Fruit fly (Drosophila melanogaster) whole organism, embryonic: Measurements from ENCODE around the gene Datp.

Source experiments
- Bteb2 ChIP-seq: fragments of 200-800 bp; sonication (Bioruptor generic); optimal IDR thresholded peaks from 2 replicates; lab custom pipeline; 2016; ENCODE audit warnings: missing biosample characterization, missing genetic modification characterization
- C15 ChIP-seq: fragments of 200-800 bp; sonication (Bioruptor generic); IDR thresholded peaks from 3 replicates; pipeline ENCODE4 v1.3.6; 2022; ENCODE audit warnings: missing biosample characterization, missing genetic modification characterization
- CG12071 ChIP-seq: fragments of 200-800 bp; sonication (Bioruptor generic); optimal IDR thresholded peaks from 3 replicates; lab custom pipeline; 2018; ENCODE audit warnings: missing biosample characterization, mild to moderate bottlenecking, missing genetic modification characterization
- CG13775 ChIP-seq: fragments of 200-800 bp; sonication (Bioruptor generic); optimal IDR thresholded peaks from 3 replicates; lab custom pipeline; 2017; ENCODE audit warnings: missing biosample characterization, mild to moderate bottlenecking, missing genetic modification characterization
- CG1529 ChIP-seq: fragments of 200-800 bp; sonication (Bioruptor generic); optimal IDR thresholded peaks from 3 replicates; lab custom pipeline; 2018; ENCODE audit warnings: missing biosample characterization, missing genetic modification characterization
- CG15601 ChIP-seq: fragments of 200-800 bp; sonication (Bioruptor generic); optimal IDR thresholded peaks from 3 replicates; lab custom pipeline; 2019; ENCODE audit warnings: missing biosample characterization, mild to moderate bottlenecking, missing genetic modification characterization, moderate library complexity
- CG17612 ChIP-seq: fragments of 200-800 bp; sonication (Bioruptor generic); IDR thresholded peaks from 2 replicates; pipeline ENCODE4 v1.3.6; 2022; ENCODE audit warnings: missing biosample characterization, missing genetic modification characterization
- CG18599 ChIP-seq: fragments of 200-800 bp; sonication (Bioruptor generic); optimal IDR thresholded peaks from 3 replicates; lab custom pipeline; 2017; ENCODE audit warnings: missing biosample characterization, missing genetic modification characterization, mild to moderate bottlenecking, moderate library complexity, missing genetic modification reagents
- CG2116 ChIP-seq: fragments of 200-800 bp; sonication (Bioruptor generic); optimal IDR thresholded peaks from 3 replicates; lab custom pipeline; 2018; ENCODE audit warnings: missing biosample characterization, mild to moderate bottlenecking, missing genetic modification characterization
- CG2120 ChIP-seq: fragments of 200-800 bp; sonication (Bioruptor generic); optimal IDR thresholded peaks from 3 replicates; lab custom pipeline; 2016; ENCODE audit warnings: missing biosample characterization, missing genetic modification characterization
- CG2129 ChIP-seq: fragments of 200-800 bp; sonication (Bioruptor generic); IDR thresholded peaks from 2 replicates; pipeline ENCODE4 v1.3.6; 2022; ENCODE audit warnings: missing biosample characterization, missing genetic modification characterization; ENCODE audit not compliant: partially characterized antibody
- CG2199 ChIP-seq: fragments of 200-800 bp; sonication (Bioruptor generic); IDR thresholded peaks from 3 replicates; pipeline ENCODE4 v1.3.6; 2022; ENCODE audit warnings: missing biosample characterization, missing genetic modification characterization
- CG31224 ChIP-seq: fragments of 200-800 bp; sonication (Bioruptor generic); IDR thresholded peaks from 2 replicates; pipeline ENCODE4 v1.3.6; 2022; ENCODE audit warnings: missing biosample characterization, missing genetic modification characterization
- CG34422 ChIP-seq: fragments of 200-800 bp; sonication (Bioruptor generic); IDR thresholded peaks from 3 replicates; pipeline ENCODE4 v1.3.6; 2022; ENCODE audit warnings: missing biosample characterization, missing genetic modification characterization
- CG4730 ChIP-seq: fragments of 200-800 bp; sonication (Bioruptor generic); IDR thresholded peaks from 2 replicates; pipeline ENCODE4 v1.3.6; 2022; ENCODE audit warnings: missing biosample characterization, missing genetic modification characterization
- CG5180 ChIP-seq: fragments of 200-800 bp; sonication (Bioruptor generic); optimal IDR thresholded peaks from 3 replicates; lab custom pipeline; 2017; ENCODE audit warnings: missing biosample characterization, missing genetic modification characterization, mild to moderate bottlenecking, moderate library complexity, missing genetic modification reagents
- CG6654 ChIP-seq: fragments of 200-800 bp; sonication (Bioruptor generic); optimal IDR thresholded peaks from 2 replicates; lab custom pipeline; 2017; ENCODE audit warnings: missing biosample characterization, mild to moderate bottlenecking, missing genetic modification characterization
- CG7745 ChIP-seq: fragments of 200-800 bp; sonication (Bioruptor generic); optimal IDR thresholded peaks from 2 replicates; lab custom pipeline; 2018; ENCODE audit warnings: missing biosample characterization, mild to moderate bottlenecking, missing genetic modification characterization, moderate library complexity
- CG9727 ChIP-seq: fragments of 200-800 bp; sonication (Bioruptor generic); optimal IDR thresholded peaks from 3 replicates; lab custom pipeline; 2017; ENCODE audit warnings: missing biosample characterization, mild to moderate bottlenecking, missing genetic modification characterization
- CG9817 ChIP-seq: fragments of 200-800 bp; sonication (Bioruptor generic); optimal IDR thresholded peaks from 2 replicates; lab custom pipeline; 2018; ENCODE audit warnings: missing biosample characterization, mild to moderate bottlenecking, missing genetic modification characterization, moderate library complexity
- Doc2 ChIP-seq: fragments of 200-800 bp; sonication (Bioruptor generic); IDR thresholded peaks from 2 replicates; pipeline ENCODE4 v1.3.6; 2022; ENCODE audit warnings: missing biosample characterization, missing genetic modification characterization
- ERR ChIP-seq: fragments of 200-800 bp; sonication (Bioruptor generic); optimal IDR thresholded peaks from 2 replicates; lab custom pipeline; 2016; ENCODE audit warnings: missing biosample characterization, missing genetic modification characterization
- Elba2 ChIP-seq: fragments of 200-800 bp; sonication (Bioruptor generic); optimal IDR thresholded peaks from 3 replicates; lab custom pipeline; 2016; ENCODE audit warnings: missing biosample characterization, missing genetic modification characterization
- Ets97D ChIP-seq: fragments of 200-800 bp; sonication (Bioruptor generic); optimal IDR thresholded peaks from 3 replicates; lab custom pipeline; 2016; ENCODE audit warnings: missing biosample characterization, missing genetic modification characterization
- HLHmδ ChIP-seq: fragments of 200-800 bp; sonication (Bioruptor generic); optimal IDR thresholded peaks from 2 replicates; lab custom pipeline; 2018; ENCODE audit warnings: missing biosample characterization, mild to moderate bottlenecking, missing genetic modification characterization, moderate library complexity
- Hmr ChIP-seq: fragments of 200-800 bp; sonication (Bioruptor generic); optimal IDR thresholded peaks from 3 replicates; lab custom pipeline; 2017; ENCODE audit warnings: mild to moderate bottlenecking, missing biosample characterization, missing genetic modification reagents, missing genetic modification characterization
- Jarid2 ChIP-seq: fragments of 200-800 bp; sonication (Bioruptor generic); optimal IDR thresholded peaks from 3 replicates; lab custom pipeline; 2017; ENCODE audit warnings: mild to moderate bottlenecking, missing biosample characterization, missing genetic modification reagents, missing genetic modification characterization
- MBD-R2 ChIP-seq: fragments of 200-800 bp; sonication (Bioruptor generic); IDR thresholded peaks from 2 replicates; pipeline ENCODE4 v1.3.6; 2022; ENCODE audit warnings: missing biosample characterization, missing genetic modification characterization
- Mes4 ChIP-seq: fragments of 200-800 bp; sonication (Bioruptor generic); optimal IDR thresholded peaks from 2 replicates; lab custom pipeline; 2016; ENCODE audit warnings: missing biosample characterization, missing genetic modification characterization
- Nf-YB ChIP-seq: fragments of 200-800 bp; sonication (Bioruptor generic); optimal IDR thresholded peaks from 3 replicates; lab custom pipeline; 2019; ENCODE audit warnings: missing biosample characterization, mild to moderate bottlenecking, missing genetic modification characterization, moderate library complexity
- Xbp1 ChIP-seq: fragments of 200-800 bp; sonication (Bioruptor generic); optimal IDR thresholded peaks from 3 replicates; lab custom pipeline; 2016; ENCODE audit warnings: missing biosample characterization, mild to moderate bottlenecking, missing genetic modification characterization
- abd-A ChIP-seq: fragments of 200-800 bp; sonication (Bioruptor generic); optimal IDR thresholded peaks from 3 replicates; lab custom pipeline; 2019; ENCODE audit warnings: missing biosample characterization, mild to moderate bottlenecking, missing genetic modification characterization, moderate library complexity
- al ChIP-seq: fragments of 200-800 bp; sonication (Bioruptor generic); IDR thresholded peaks from 2 replicates; pipeline ENCODE4 v1.3.6; 2022; ENCODE audit warnings: missing biosample characterization, missing genetic modification characterization
- ash1 ChIP-seq: fragments of 200-800 bp; sonication (Bioruptor generic); optimal IDR thresholded peaks from 2 replicates; lab custom pipeline; 2018; ENCODE audit warnings: missing biosample characterization, mild to moderate bottlenecking, missing genetic modification characterization
- az2 ChIP-seq: fragments of 200-800 bp; sonication (Bioruptor generic); optimal IDR thresholded peaks from 3 replicates; lab custom pipeline; 2016; ENCODE audit warnings: missing biosample characterization, missing genetic modification characterization
- fru ChIP-seq: fragments of >200 bp; optimal IDR thresholded peaks from 2 replicates; lab custom pipeline; 2017
- gem ChIP-seq: fragments of 200-800 bp; sonication (Bioruptor generic); optimal IDR thresholded peaks from 2 replicates; lab custom pipeline; 2019; ENCODE audit warnings: missing biosample characterization, mild to moderate bottlenecking, missing genetic modification characterization, moderate library complexity
- grn ChIP-seq: fragments of 200-800 bp; sonication (Bioruptor generic); optimal IDR thresholded peaks from 3 replicates; lab custom pipeline; 2017; ENCODE audit warnings: missing biosample characterization, missing genetic modification characterization
- hbn ChIP-seq: fragments of 200-800 bp; sonication (Bioruptor generic); IDR thresholded peaks from 2 replicates; pipeline ENCODE4 v1.3.6; 2022; ENCODE audit warnings: missing biosample characterization, missing genetic modification characterization; ENCODE audit not compliant: partially characterized antibody
- kah ChIP-seq: fragments of 200-800 bp; sonication (Bioruptor generic); optimal IDR thresholded peaks from 2 replicates; lab custom pipeline; 2018; ENCODE audit warnings: missing biosample characterization, mild to moderate bottlenecking, missing genetic modification characterization
- lov ChIP-seq, 2 experiments: fragments of 200-800 bp in 1 of 2; fragments of >200 bp in 1 of 2; sonication (Bioruptor generic) in 1 of 2; IDR thresholded peaks in 1 of 2; optimal IDR thresholded peaks in 1 of 2; 2 replicates in 1 of 2; 3 replicates in 1 of 2; pipeline versions ENCODE4 v1.3.6 to Lab custom; 2017 to 2022; ENCODE audit warnings: missing biosample characterization in 1 of 2, missing genetic modification characterization in 1 of 2
- maf-S ChIP-seq: fragments of 200-800 bp; sonication (Bioruptor generic); optimal IDR thresholded peaks from 2 replicates; lab custom pipeline; 2016; ENCODE audit warnings: missing biosample characterization, missing genetic modification characterization
- nerfin-1 ChIP-seq: fragments of 200-800 bp; sonication (Bioruptor generic); optimal IDR thresholded peaks from 3 replicates; lab custom pipeline; 2019; ENCODE audit warnings: missing biosample characterization, mild to moderate bottlenecking, missing genetic modification characterization, moderate library complexity
- otp ChIP-seq: fragments of 200-800 bp; sonication (Bioruptor generic); IDR thresholded peaks from 3 replicates; pipeline ENCODE4, ENCODE4 v1.3.6; 2022; ENCODE audit warnings: missing biosample characterization, missing genetic modification characterization
- phol ChIP-seq: fragments of 200-800 bp; sonication (Bioruptor generic); optimal IDR thresholded peaks from 3 replicates; lab custom pipeline; 2018; ENCODE audit warnings: missing biosample characterization, mild to moderate bottlenecking, missing genetic modification characterization, moderate library complexity
- sens ChIP-seq: fragments of 200-800 bp; sonication (Bioruptor generic); peaks from one replicate; lab custom pipeline; 2016; ENCODE audit warnings: missing biosample characterization, missing genetic modification characterization
- sim ChIP-seq: fragments of 200-800 bp; sonication (Bioruptor generic); IDR thresholded peaks from 2 replicates; pipeline ENCODE4 v1.3.6; 2022; ENCODE audit warnings: missing biosample characterization, missing genetic modification characterization
- yki ChIP-seq: fragments of >200 bp; optimal IDR thresholded peaks from 3 replicates; lab custom pipeline; 2018
- z ChIP-seq: fragments of 200-800 bp; sonication (Bioruptor generic); IDR thresholded peaks from 3 replicates; pipeline ENCODE4 v1.3.6; 2022; ENCODE audit warnings: missing biosample characterization, missing genetic modification characterization

Datp gene

dm6 chr2L:9907320-9908256, 31.0 kb downstream of the Datp start (continued):
- TF ChIP-seq ash1 (GFP tag; lab: Kevin White, UChicago) (no peak), HLHmδ (GFP tag; lab: Kevin White, UChicago) (no peak), phol (tag; lab: Kevin White, UChicago) (no peak), CG2199 (GFP tag; lab: Robert Waterston, UW) (peak; percentile 67; the same call in 1 of the 3 replicates), Nf-YB (GFP tag; lab: Kevin White, UChicago) (peak; percentile 33), CG31224 (GFP tag; lab: Robert Waterston, UW) (no peak), abd-A (peak; percentile 90), ERR (GFP tag; lab: Kevin White, UChicago) (no peak), Hmr (GFP tag; lab: Kevin White, UChicago) (peak; percentile 1), CG7745 (tag; lab: Kevin White, UChicago) (no peak), sens (GFP tag; lab: Kevin White, UChicago) (no peak), Mes4 (GFP tag; lab: Kevin White, UChicago) (no peak), Xbp1 (GFP tag; lab: Kevin White, UChicago) (no peak), sim (GFP tag; lab: Robert Waterston, UW) (no peak), Doc2 (GFP tag; lab: Robert Waterston, UW) (no peak), maf-S (GFP tag; lab: Kevin White, UChicago) (no peak), fru (lab: Kevin White, UChicago) (no peak), otp (no peak), az2 (GFP tag; lab: Kevin White, UChicago) (no peak), Bteb2 (GFP tag; lab: Kevin White, UChicago) (no peak), C15 (GFP tag; lab: Robert Waterston, UW) (no peak), MBD-R2 (GFP tag; lab: Robert Waterston, UW) (peak; percentile 20; the same call in 1 of the 2 replicates), CG34422 (no peak; the same call in 2 of the 3 replicates), yki (lab: Kevin White, UChicago) (no peak), grn (GFP tag; lab: Kevin White, UChicago) (peak; percentile 14), Ets97D (no peak), CG13775 (no peak), CG9727 (GFP tag; lab: Kevin White, UChicago) (no peak), CG15601 (tag; lab: Kevin White, UChicago) (no peak), nerfin-1 (no peak), Elba2 (no peak), CG2116 (peak; percentile 6), CG2120 (GFP tag; lab: Kevin White, UChicago) (no peak), CG12071 (no peak), kah (GFP tag; lab: Kevin White, UChicago) (peak; percentile 78), CG9817 (tag; lab: Kevin White, UChicago) (no peak), CG17612 (GFP tag; lab: Robert Waterston, UW) (no peak), z (GFP tag; lab: Robert Waterston, UW) (peak; percentile 54; the same call in 1 of the 3 replicates), al (GFP tag; lab: Robert Waterston, UW) (no peak), CG1529 (GFP tag; lab: Kevin White, UChicago) (no peak), CG5180 (GFP tag; lab: Kevin White, UChicago) (no peak), lov (optimal IDR thresholded peaks at IDR 0.05; lab: Kevin White, UChicago) (no peak), lov (GFP tag; IDR thresholded peaks at IDR 0.05; lab: Robert Waterston, UW) (no peak), hbn (GFP tag; lab: Robert Waterston, UW) (no peak), CG4730 (no peak), CG6654 (no peak), CG18599 (GFP tag; lab: Kevin White, UChicago) (no peak), CG2129 (no peak), Jarid2 (GFP tag; lab: Kevin White, UChicago) (no peak), gem (no peak)
